Worm (Caenorhabditis elegans) whole organism, early embryonic: Measurements from ENCODE around the gene rps-25.

Experiments used
- B0310.2 ChIP-seq: sonication (generic microtip); optimal IDR thresholded peaks from 2 replicates; lab custom pipeline; 2016; ENCODE audit warnings: mild to moderate bottlenecking, missing genetic modification characterization, missing compliant biosample characterization
- F13C5.2 ChIP-seq: sonication (generic microtip); optimal IDR thresholded peaks from 2 replicates; lab custom pipeline; 2017; ENCODE audit warnings: mild to moderate bottlenecking, missing genetic modification characterization, inconsistent platforms, missing compliant biosample characterization
- aly-1 ChIP-seq: sonication (generic microtip); optimal IDR thresholded peaks from 2 replicates; lab custom pipeline; 2016; ENCODE audit warnings: missing genetic modification characterization, missing compliant biosample characterization
- ama-1 ChIP-seq: fragments of 150-350 bp; optimal IDR thresholded peaks from 2 replicates; lab custom pipeline; 2014
- ceh-13 ChIP-seq: fragments of 200-800 bp; sonication (Bioruptor generic); optimal IDR thresholded peaks from 2 replicates; lab custom pipeline; 2018; ENCODE audit warnings: mild to moderate bottlenecking, missing genetic modification characterization, missing compliant biosample characterization
- ceh-36 ChIP-seq: sonication (generic microtip); optimal IDR thresholded peaks from 2 replicates; lab custom pipeline; 2016; ENCODE audit warnings: missing genetic modification characterization, inconsistent platforms, missing compliant biosample characterization
- ets-7 ChIP-seq: sonication (generic microtip); optimal IDR thresholded peaks from 2 replicates; lab custom pipeline; 2016; ENCODE audit warnings: missing genotype, missing genetic modification characterization, missing compliant biosample characterization
- flt-1 ChIP-seq: fragments of 200-800 bp; sonication (Bioruptor generic); IDR thresholded peaks from 2 replicates; pipeline ENCODE4 v1.3.6; 2022; ENCODE audit warnings: missing genetic modification characterization, missing compliant biosample characterization
- hmbx-1 ChIP-seq: sonication (generic microtip); optimal IDR thresholded peaks from 2 replicates; lab custom pipeline; 2016; ENCODE audit warnings: mild to moderate bottlenecking, missing genetic modification characterization, missing compliant biosample characterization
- hmg-4 ChIP-seq: fragments of 200-800 bp; sonication (Bioruptor generic); optimal IDR thresholded peaks from 2 replicates; lab custom pipeline; 2018; ENCODE audit warnings: mild to moderate bottlenecking, missing genetic modification characterization, missing compliant biosample characterization
- hnd-1 ChIP-seq: sonication (generic microtip); optimal IDR thresholded peaks from 2 replicates; lab custom pipeline; 2016; ENCODE audit warnings: missing genetic modification characterization, missing compliant biosample characterization
- pes-1 ChIP-seq: fragments of 200-800 bp; sonication (Bioruptor generic); IDR thresholded peaks from 2 replicates; pipeline ENCODE4 v1.3.6; 2022; ENCODE audit warnings: missing genetic modification reagents, missing genetic modification characterization, missing compliant biosample characterization
- scrt-1 ChIP-seq: fragments of 200-800 bp; sonication (Bioruptor generic); IDR thresholded peaks from 2 replicates; pipeline ENCODE4 v1.3.6; 2022; ENCODE audit warnings: missing genetic modification characterization, missing compliant biosample characterization
- sea-1 ChIP-seq: fragments of 200-800 bp; sonication (Bioruptor generic); conservative IDR thresholded peaks from 2 replicates; pipeline ENCODE4 v1.3.6; 2022; ENCODE audit warnings: missing genetic modification characterization, missing compliant biosample characterization
- tbx-11 ChIP-seq: fragments of 200-800 bp; sonication (Bioruptor generic); IDR thresholded peaks from 2 replicates; pipeline ENCODE4 v1.3.6; 2022; ENCODE audit warnings: missing genetic modification characterization, missing compliant biosample characterization
- tbx-37 ChIP-seq: fragments of 200-800 bp; sonication (Bioruptor generic); conservative IDR thresholded peaks from 2 replicates; pipeline ENCODE4 v1.3.6; 2022; ENCODE audit warnings: missing genetic modification reagents, missing genetic modification characterization, missing compliant biosample characterization
- tra-4 ChIP-seq: sonication (generic microtip); optimal IDR thresholded peaks from 2 replicates; lab custom pipeline; 2017; ENCODE audit warnings: missing genetic modification characterization, missing compliant biosample characterization

Gene rps-25

ce11 chrIV:5927805-5928204 is 19.6 kb downstream of the rps-25 start:
- no peak for TF ChIP-seq tbx-37 (GFP tag; lab: Robert Waterston, UW)
- TF ChIP-seq hnd-1 (tag; lab: Kevin White, UChicago) = no peak
- no peak for TF ChIP-seq ets-7
- no peak for TF ChIP-seq sea-1
- TF ChIP-seq hmg-4 = no peak
- no peak for TF ChIP-seq scrt-1 (GFP tag; lab: Robert Waterston, UW)

DNA sequence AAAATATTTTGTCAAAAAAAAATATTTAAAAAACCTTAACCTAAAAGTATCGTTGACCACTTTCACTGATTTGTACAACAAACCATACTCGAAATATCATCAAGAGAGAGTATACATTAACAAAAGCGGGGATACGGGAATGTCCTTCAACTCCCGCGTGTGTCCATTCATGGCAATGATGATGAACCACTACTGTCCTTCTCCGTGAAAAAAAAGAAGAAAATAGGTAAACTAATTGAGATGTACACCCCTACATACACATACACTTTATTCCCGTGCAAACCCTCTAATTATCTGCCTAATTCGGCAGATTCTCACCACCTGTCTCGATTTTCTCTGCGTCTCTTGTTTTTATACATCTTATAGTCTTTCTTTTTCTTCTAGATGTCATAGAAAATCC is 20.8 kb downstream of the rps-25 start:
- TF ChIP-seq hmbx-1 (tag; lab: Kevin White, UChicago) = no peak
- TF ChIP-seq flt-1 (GFP tag; lab: Robert Waterston, UW) = no peak
- TF ChIP-seq tbx-11 = no peak
- TF ChIP-seq pes-1 = no peak
- no peak for TF ChIP-seq ets-7
- TF ChIP-seq tra-4 = no peak
- no peak for TF ChIP-seq hmg-4
- no peak for TF ChIP-seq ceh-36 (tag; lab: Kevin White, UChicago)
- no peak for TF ChIP-seq tbx-37 (GFP tag; lab: Robert Waterston, UW)
- TF ChIP-seq ceh-13 (GFP tag; lab: Kevin White, UChicago) = no peak

DNA sequence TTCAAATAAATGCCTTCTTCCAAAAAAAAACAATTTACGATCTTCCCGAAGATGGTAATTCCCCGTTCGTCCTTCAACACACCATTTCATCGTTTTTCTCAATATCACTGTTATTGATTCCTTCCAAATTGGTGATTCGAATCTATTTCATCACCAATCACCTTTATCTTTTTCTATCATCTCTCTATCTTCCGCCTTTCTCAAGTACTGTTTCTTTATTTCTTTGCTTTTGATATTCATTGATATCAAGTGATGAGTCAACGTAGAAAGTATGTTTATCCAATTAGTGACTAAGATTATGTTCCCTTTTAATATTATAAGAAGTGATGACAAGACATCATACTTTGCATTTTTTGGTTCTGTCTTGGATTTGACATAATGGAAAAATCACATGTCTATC is 23.2 kb downstream of the rps-25 start:
- TF ChIP-seq B0310.2 (tag; lab: Kevin White, UChicago) (no peak), scrt-1 (GFP tag; lab: Robert Waterston, UW) (no peak), aly-1 (no peak), ama-1 (lab: Kevin White, UChicago) (no peak), ceh-13 (GFP tag; lab: Kevin White, UChicago) (no peak), tra-4 (no peak), tbx-11 (no peak), sea-1 (no peak)

ce11 chrIV:5923112-5923511 is 24.3 kb downstream of the rps-25 start:
- TF ChIP-seq ama-1 (lab: Kevin White, UChicago) = no peak
- TF ChIP-seq F13C5.2 (tag; lab: Kevin White, UChicago) = no peak
- no peak for TF ChIP-seq scrt-1 (GFP tag; lab: Robert Waterston, UW)

ce11 chrIV:5917026-5917425 is 30.4 kb downstream of the rps-25 start, which contains the start of gene dhhc-13:
dhhc-13 (plus strand) TSS chrIV:5917326.
- TF ChIP-seq sea-1 (no peak), hmg-4 (no peak), tbx-11 (no peak), tbx-37 (GFP tag; lab: Robert Waterston, UW) (no peak), flt-1 (GFP tag; lab: Robert Waterston, UW) (no peak), pes-1 (no peak), scrt-1 (GFP tag; lab: Robert Waterston, UW) (no peak), ets-7 (no peak), F13C5.2 (tag; lab: Kevin White, UChicago) (no peak), B0310.2 (tag; lab: Kevin White, UChicago) (no peak), tra-4 (no peak), hmbx-1 (tag; lab: Kevin White, UChicago) (no peak), aly-1 (no peak), ama-1 (lab: Kevin White, UChicago) (no peak), hnd-1 (tag; lab: Kevin White, UChicago) (no peak), ceh-13 (GFP tag; lab: Kevin White, UChicago) (no peak), ceh-36 (tag; lab: Kevin White, UChicago) (no peak)

- TF ChIP-seq ama-1 (lab: Kevin White, UChicago) (no peak), flt-1 (GFP tag; lab: Robert Waterston, UW) (no peak), pes-1 (no peak), B0310.2 (tag; lab: Kevin White, UChicago) (no peak)
These were observed 32.3 kb downstream of the rps-25 start for ce11 chrIV:5915152-5915551.

ce11 chrIV:5903305-5903778 is 44.1 kb downstream of the rps-25 start, which contains the start of gene H04M03.12:
H04M03.12 (minus strand) TSS chrIV:5903355.
- TF ChIP-seq sea-1 (no peak), B0310.2 (tag; lab: Kevin White, UChicago) (no peak), ceh-36 (tag; lab: Kevin White, UChicago) (no peak), hnd-1 (tag; lab: Kevin White, UChicago) (no peak), F13C5.2 (tag; lab: Kevin White, UChicago) (no peak), ama-1 (lab: Kevin White, UChicago) (no peak), scrt-1 (GFP tag; lab: Robert Waterston, UW) (no peak), hmg-4 (no peak)

ce11 chrIV:5902730-5903129 is 44.7 kb downstream of the rps-25 start:
- no peak for TF ChIP-seq aly-1
- TF ChIP-seq hnd-1 (tag; lab: Kevin White, UChicago) = no peak
